Worm (Caenorhabditis elegans) whole organism, L3 larva: Measurements from ENCODE around the gene hsp-16.2.

Experiments used
- R02D3.7 ChIP-seq: fragments of 150-350 bp; optimal IDR thresholded peaks from 2 replicates; lab custom pipeline; 2014; ENCODE audit warnings: missing biosample characterization, missing genetic modification characterization
- ZK546.5 ChIP-seq: sonication (generic microtip); optimal IDR thresholded peaks from 2 replicates; lab custom pipeline; 2017; ENCODE audit warnings: missing biosample characterization, missing genetic modification characterization
- aly-2 ChIP-seq: fragments of 150-350 bp; optimal IDR thresholded peaks from 2 replicates; lab custom pipeline; 2014; ENCODE audit warnings: missing biosample characterization, missing genetic modification characterization
- ama-1 ChIP-seq: fragments of 150-350 bp; optimal IDR thresholded peaks from 2 replicates; lab custom pipeline; 2018
- ceh-16 ChIP-seq: sonication (generic microtip); optimal IDR thresholded peaks from 2 replicates; lab custom pipeline; 2017; ENCODE audit warnings: missing biosample characterization, missing genetic modification characterization
- daf-12 ChIP-seq: fragments of 150-350 bp; optimal IDR thresholded peaks from 2 replicates; lab custom pipeline; 2014; ENCODE audit warnings: missing biosample characterization, missing genetic modification reagents, missing genetic modification characterization
- egl-27 ChIP-seq: sonication (generic microtip); optimal IDR thresholded peaks from 4 replicates; lab custom pipeline; 2017; ENCODE audit warnings: missing biosample characterization, missing genetic modification reagents, missing genetic modification characterization
- egl-5 ChIP-seq: fragments of 150-350 bp; optimal IDR thresholded peaks from 2 replicates; lab custom pipeline; 2017; ENCODE audit warnings: missing biosample characterization, missing genetic modification reagents, missing genetic modification characterization, inconsistent platforms
- elt-1 ChIP-seq: fragments of 150-350 bp; optimal IDR thresholded peaks from 2 replicates; lab custom pipeline; 2014; ENCODE audit warnings: missing biosample characterization, missing genetic modification characterization
- elt-2 ChIP-seq: sonication (generic microtip); optimal IDR thresholded peaks from 2 replicates; lab custom pipeline; 2016; ENCODE audit warnings: missing genetic modification reagents, mild to moderate bottlenecking, missing genetic modification characterization, missing compliant biosample characterization
- eor-1 ChIP-seq, 2 experiments: fragments of 150-350 bp; optimal IDR thresholded peaks; 2 replicates each; lab custom pipeline; 2014 to 2018; ENCODE audit warnings: missing biosample characterization in 2 of 2, missing genetic modification characterization in 2 of 2
- fkh-10 ChIP-seq: sonication (generic microtip); optimal IDR thresholded peaks from 2 replicates; lab custom pipeline; 2017; ENCODE audit warnings: missing biosample characterization, missing genetic modification reagents, missing genetic modification characterization
- fos-1 ChIP-seq: fragments of 150-350 bp; optimal IDR thresholded peaks from 2 replicates; lab custom pipeline; 2014; ENCODE audit warnings: missing biosample characterization, missing genetic modification characterization
- hmg-11 ChIP-seq: sonication (generic microtip); optimal IDR thresholded peaks from 2 replicates; lab custom pipeline; 2016; ENCODE audit warnings: missing genetic modification characterization, missing compliant biosample characterization
- lin-15B ChIP-seq: fragments of 150-350 bp; optimal IDR thresholded peaks from 2 replicates; lab custom pipeline; 2014; ENCODE audit warnings: missing biosample characterization, missing genetic modification characterization
- lin-39 ChIP-seq: fragments of 150-350 bp; optimal IDR thresholded peaks from 2 replicates; lab custom pipeline; 2018; ENCODE audit warnings: missing biosample characterization, missing genetic modification reagents, missing genetic modification characterization
- mdl-1 ChIP-seq: fragments of 150-350 bp; optimal IDR thresholded peaks from 2 replicates; lab custom pipeline; 2014; ENCODE audit warnings: missing biosample characterization, missing genetic modification characterization
- mml-1 ChIP-seq: fragments of 150-350 bp; sonication (generic microtip); optimal IDR thresholded peaks from 3 replicates; lab custom pipeline; 2014; ENCODE audit warnings: missing biosample characterization, missing genetic modification characterization
- nfya-1 ChIP-seq: sonication (generic microtip); optimal IDR thresholded peaks from 2 replicates; lab custom pipeline; 2017; ENCODE audit warnings: missing genetic modification characterization, mild to moderate bottlenecking, missing compliant biosample characterization, antibody characterized with exemption, moderate library complexity; ENCODE audit not compliant: insufficient read depth
- nhr-11 ChIP-seq: fragments of 150-350 bp; optimal IDR thresholded peaks from 2 replicates; lab custom pipeline; 2014; ENCODE audit warnings: missing biosample characterization, missing genetic modification characterization
- nhr-12 ChIP-seq: fragments of 150-350 bp; optimal IDR thresholded peaks from 2 replicates; lab custom pipeline; 2014; ENCODE audit warnings: missing biosample characterization, missing genetic modification characterization
- nhr-237 ChIP-seq: fragments of 150-350 bp; optimal IDR thresholded peaks from 2 replicates; lab custom pipeline; 2014; ENCODE audit warnings: missing biosample characterization, missing genetic modification characterization
- nhr-28 ChIP-seq: fragments of 150-350 bp; optimal IDR thresholded peaks from 2 replicates; lab custom pipeline; 2014; ENCODE audit warnings: missing biosample characterization, missing genetic modification characterization
- nhr-43 ChIP-seq: sonication (generic microtip); optimal IDR thresholded peaks from 2 replicates; lab custom pipeline; 2016; ENCODE audit warnings: mild to moderate bottlenecking, missing genetic modification characterization, missing compliant biosample characterization; ENCODE audit not compliant: poor library complexity, severe bottlenecking
- nhr-67 ChIP-seq: fragments of 150-350 bp; optimal IDR thresholded peaks from 2 replicates; lab custom pipeline; 2014; ENCODE audit warnings: missing biosample characterization, missing genetic modification characterization
- nhr-76 ChIP-seq: fragments of 150-350 bp; sonication (generic microtip); optimal IDR thresholded peaks from 5 replicates; lab custom pipeline; 2014; ENCODE audit warnings: missing biosample characterization, missing genetic modification characterization
- pha-4 ChIP-seq: fragments of 150-350 bp; optimal IDR thresholded peaks from 2 replicates; lab custom pipeline; 2014; ENCODE audit warnings: missing biosample characterization, missing genetic modification reagents, missing genetic modification characterization
- pqm-1 ChIP-seq: fragments of 150-350 bp; optimal IDR thresholded peaks from 2 replicates; lab custom pipeline; 2017; ENCODE audit warnings: missing biosample characterization, missing genetic modification characterization, inconsistent platforms
- sea-2 ChIP-seq: fragments of 150-350 bp; sonication (generic microtip); optimal IDR thresholded peaks from 4 replicates; lab custom pipeline; 2014; ENCODE audit warnings: missing biosample characterization, missing genetic modification reagents, missing genetic modification characterization
- skn-1 ChIP-seq: fragments of 150-350 bp; optimal IDR thresholded peaks from 2 replicates; lab custom pipeline; 2014; ENCODE audit warnings: missing biosample characterization, missing genetic modification characterization
- snpc-4 ChIP-seq: fragments of 150-350 bp; optimal IDR thresholded peaks from 2 replicates; lab custom pipeline; 2014; ENCODE audit warnings: missing biosample characterization, missing genetic modification characterization
- tbx-2 ChIP-seq: sonication (generic microtip); optimal IDR thresholded peaks from 2 replicates; lab custom pipeline; 2016; ENCODE audit warnings: mild to moderate bottlenecking, missing genetic modification characterization, missing compliant biosample characterization
- unc-62 ChIP-seq: fragments of 150-350 bp; sonication (generic microtip); optimal IDR thresholded peaks from 4 replicates; lab custom pipeline; 2014; ENCODE audit warnings: missing biosample characterization, missing genetic modification reagents, missing genetic modification characterization
- zag-1 ChIP-seq: fragments of 150-350 bp; optimal IDR thresholded peaks from 2 replicates; lab custom pipeline; 2014; ENCODE audit warnings: missing biosample characterization, missing genetic modification characterization
- ztf-11 ChIP-seq: fragments of 150-350 bp; optimal IDR thresholded peaks from 2 replicates; lab custom pipeline; 2014; ENCODE audit warnings: missing biosample characterization, missing genetic modification characterization
- ztf-4 ChIP-seq: fragments of 150-350 bp; optimal IDR thresholded peaks from 2 replicates; lab custom pipeline; 2014; ENCODE audit warnings: missing biosample characterization, missing genetic modification characterization

hsp-16.2 gene

DNA sequence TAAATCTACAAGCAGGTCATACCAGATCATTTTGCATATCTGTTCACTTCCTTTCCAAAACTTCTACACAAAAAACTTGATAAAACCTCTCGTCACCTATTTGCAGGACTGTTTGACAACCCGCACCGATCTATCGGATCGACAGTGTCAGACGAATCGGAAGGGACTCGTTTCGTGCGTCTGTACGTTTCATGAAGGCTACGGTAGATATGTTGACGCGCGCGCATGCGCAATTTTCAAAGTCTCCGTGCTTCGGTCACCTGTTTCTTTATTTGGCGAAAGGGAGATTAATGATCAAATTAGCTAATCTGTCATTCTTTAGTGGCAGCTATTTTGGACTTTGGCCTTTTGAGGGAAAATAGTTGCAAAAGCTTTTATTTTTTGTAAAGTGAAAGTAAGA is 15.3 kb downstream of the hsp-16.2 start (continued):
- TF ChIP-seq fos-1 (tag; lab: Kevin White, UChicago) (no peak), unc-62 (GFP tag; lab: Kevin White, UChicago) (no peak), elt-1 (tag; lab: Kevin White, UChicago) (peak; percentile 11), hmg-11 (tag; lab: Kevin White, UChicago) (no peak), ZK546.5 (tag; lab: Kevin White, UChicago) (no peak), egl-5 (tag; lab: Kevin White, UChicago) (no peak), daf-12 (tag; lab: Kevin White, UChicago) (no peak), ama-1 (lab: Kevin White, UChicago) (no peak), nhr-237 (no peak), nhr-12 (tag; lab: Kevin White, UChicago) (no peak)

ce11 chrV:1788157-1788556 is 16.6 kb downstream of the hsp-16.2 start, which contains the start of gene F36H9.2:
Gene F36H9.2 (plus strand): TSS chrV:1788457.
- no peak for TF ChIP-seq hmg-11 (tag; lab: Kevin White, UChicago)
- TF ChIP-seq egl-27, result no peak
- no peak for TF ChIP-seq fkh-10 (GFP tag; lab: Kevin White, UChicago)
- TF ChIP-seq aly-2 (tag; lab: Kevin White, UChicago), result no peak
- TF ChIP-seq lin-15B (tag; lab: Kevin White, UChicago), result no peak
- TF ChIP-seq eor-1 (tag; optimal IDR thresholded peaks at IDR 0.05; lab: Kevin White, UChicago), result no peak
- no peak for TF ChIP-seq ztf-4 (tag; lab: Kevin White, UChicago)
- TF ChIP-seq pha-4 (tag; lab: Kevin White, UChicago), result no peak
- no peak for TF ChIP-seq mml-1 (tag; lab: Kevin White, UChicago)
- no peak for TF ChIP-seq fos-1 (tag; lab: Kevin White, UChicago)
- TF ChIP-seq nhr-12 (tag; lab: Kevin White, UChicago), result no peak
- TF ChIP-seq unc-62 (GFP tag; lab: Kevin White, UChicago), result no peak
- TF ChIP-seq daf-12 (tag; lab: Kevin White, UChicago), result no peak
- TF ChIP-seq nhr-67 (tag; lab: Kevin White, UChicago), result no peak
- no peak for TF ChIP-seq snpc-4
- TF ChIP-seq skn-1 (tag; lab: Kevin White, UChicago), result no peak
- TF ChIP-seq R02D3.7, result no peak
- no peak for TF ChIP-seq nhr-28
- no peak for TF ChIP-seq ceh-16 (tag; lab: Kevin White, UChicago)
- TF ChIP-seq mdl-1 (tag; lab: Kevin White, UChicago), result no peak

ce11 chrV:1781922-1782321 is 22.8 kb downstream of the hsp-16.2 start, which contains the start of gene F36H9.5:
Gene F36H9.5 (minus strand): TSS chrV:1782022.
- no peak for TF ChIP-seq zag-1 (tag; lab: Kevin White, UChicago)
- TF ChIP-seq ztf-11, result no peak
- no peak for TF ChIP-seq unc-62 (GFP tag; lab: Kevin White, UChicago)
- TF ChIP-seq nhr-76 (tag; lab: Kevin White, UChicago), result no peak
- TF ChIP-seq pqm-1, result no peak
- TF ChIP-seq nhr-12 (tag; lab: Kevin White, UChicago), result no peak
- TF ChIP-seq pha-4 (tag; lab: Kevin White, UChicago), result no peak
- TF ChIP-seq nhr-43 (tag; lab: Kevin White, UChicago), result no peak
- TF ChIP-seq daf-12 (tag; lab: Kevin White, UChicago), result no peak
- TF ChIP-seq, all 47 proteins: peak for 0

- TF ChIP-seq snpc-4 (no peak), pha-4 (tag; lab: Kevin White, UChicago) (no peak), nfya-1 (peak; percentile 86), tbx-2 (tag; lab: Kevin White, UChicago) (no peak)
These were observed 24.8 kb downstream of the hsp-16.2 start for ce11 chrV:1779994-1780393.

DNA sequence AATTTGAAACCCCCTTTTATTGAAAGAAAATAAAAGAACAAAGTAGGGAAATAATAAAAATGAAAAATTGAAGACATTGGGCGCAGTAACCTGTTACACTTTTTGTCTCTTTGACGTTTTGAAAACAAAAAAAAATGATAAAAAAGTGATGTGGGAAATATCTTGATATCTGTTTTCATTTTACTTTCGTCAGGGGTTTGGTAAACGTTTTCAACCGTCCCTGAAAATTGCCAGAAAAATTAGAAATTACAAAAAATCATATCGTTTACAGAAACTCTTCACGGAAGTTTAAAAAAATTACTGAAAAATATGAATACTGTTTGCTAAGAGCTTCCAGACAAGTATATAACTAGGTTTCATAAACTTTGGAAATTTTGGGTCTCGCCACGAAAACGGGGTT is 25.6 kb downstream of the hsp-16.2 start, which contains the start of gene F36H9.4:
TSS of gene F36H9.4 (minus strand) at position 101 of the 400 bp plus-strand sequence.
- TF ChIP-seq elt-2 (tag; lab: Kevin White, UChicago), result no peak
- no peak for TF ChIP-seq pha-4 (tag; lab: Kevin White, UChicago)
- TF ChIP-seq pqm-1, result no peak
- no peak for TF ChIP-seq nhr-12 (tag; lab: Kevin White, UChicago)
- no peak for TF ChIP-seq nhr-11 (tag; lab: Kevin White, UChicago)
- TF ChIP-seq daf-12 (tag; lab: Kevin White, UChicago), result no peak
- no peak for TF ChIP-seq sea-2 (GFP tag; lab: Kevin White, UChicago)
- TF ChIP-seq lin-39 (tag; lab: Kevin White, UChicago), result no peak
- TF ChIP-seq snpc-4, result no peak
- TF ChIP-seq fos-1 (tag; lab: Kevin White, UChicago), result no peak
- no peak for TF ChIP-seq R02D3.7
- TF ChIP-seq, all 47 proteins: peak for 0
